Worm (Caenorhabditis elegans): ENCODE measurements around the gene nhr-228.
"Not testable (repeated sequence)": the region's sequence is repeated elsewhere in the genome, so short reads cannot be mapped to it uniquely, and the experiment has no call there.

Gene nhr-228

DNA sequence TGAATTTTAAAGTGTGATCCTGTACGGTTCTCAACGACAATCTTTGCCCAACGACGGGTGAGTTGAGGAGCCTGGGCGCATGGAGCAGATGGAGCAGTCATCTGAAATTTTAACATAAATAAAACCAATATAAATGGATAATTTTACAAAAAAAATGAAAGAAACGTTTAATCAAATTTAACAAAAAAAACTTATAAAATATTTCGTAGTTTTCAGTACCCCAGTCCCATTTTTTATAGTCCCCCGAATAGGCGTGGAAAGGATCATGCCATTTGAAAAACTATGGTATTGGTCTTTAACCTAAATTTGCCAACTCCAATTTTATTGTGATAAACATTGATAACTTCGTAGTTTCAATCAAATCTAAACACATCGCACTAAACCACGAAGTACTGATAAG is 43.5 kb downstream of the nhr-228 start, which contains the start of gene pud-3:
Gene pud-3 (minus strand): TSS at position 101 of the 400 bp plus-strand sequence.
- TF ChIP-seq ama-1 (optimal IDR thresholded peaks at IDR 0.05) (no peak), hmbx-1 (tag; optimal IDR thresholded peaks at IDR 0.05) (no peak), F13C5.2 (tag; optimal IDR thresholded peaks at IDR 0.05) (no peak), tra-4 (tag; optimal IDR thresholded peaks at IDR 0.05) (no peak), hnd-1 (tag; optimal IDR thresholded peaks at IDR 0.05) (no peak), hmg-4 (GFP tag; optimal IDR thresholded peaks at IDR 0.05) (no peak), pes-1 (GFP tag; IDR thresholded peaks at IDR 0.05) (no peak), scrt-1 (GFP tag; IDR thresholded peaks at IDR 0.05) (no peak), tbx-11 (GFP tag; IDR thresholded peaks at IDR 0.05) (no peak), tbx-37 (GFP tag; conservative IDR thresholded peaks at IDR 0.05) (no peak), ets-7 (tag; optimal IDR thresholded peaks at IDR 0.05) (no peak), B0310.2 (tag; optimal IDR thresholded peaks at IDR 0.05) (no peak), aly-1 (tag; optimal IDR thresholded peaks at IDR 0.05) (no peak)

DNA sequence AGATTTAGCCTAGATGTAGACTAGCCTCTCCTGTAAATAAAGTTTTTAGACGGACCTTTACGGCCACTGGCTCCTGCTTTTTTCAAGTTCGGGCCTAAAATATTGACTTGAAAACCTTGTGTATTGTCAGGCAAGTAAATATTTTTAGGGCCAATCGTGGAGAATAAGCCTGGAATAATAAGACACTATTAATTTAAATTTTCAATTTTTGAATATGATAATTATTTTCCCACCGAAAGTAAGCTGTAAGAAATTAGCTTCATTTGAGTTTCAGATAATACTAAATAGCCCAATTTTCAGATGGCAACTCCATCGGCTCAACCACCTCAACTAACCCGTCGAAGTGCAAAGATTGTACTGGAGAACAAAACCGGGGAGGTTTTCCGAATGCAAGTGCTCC is 44.8 kb downstream of the nhr-228 start, which contains the start of gene pud-4:
Gene pud-4 (plus strand): TSS at position 301 of the 400 bp plus-strand sequence.
- TF ChIP-seq ets-7 (tag; optimal IDR thresholded peaks at IDR 0.05) = no peak
- no peak for TF ChIP-seq ama-1 (optimal IDR thresholded peaks at IDR 0.05)
- TF ChIP-seq hmbx-1 (tag; optimal IDR thresholded peaks at IDR 0.05) = no peak
- no peak for TF ChIP-seq aly-1 (tag; optimal IDR thresholded peaks at IDR 0.05)
- TF ChIP-seq tra-4 (tag; optimal IDR thresholded peaks at IDR 0.05) = no peak
- no peak for TF ChIP-seq ceh-13 (GFP tag; optimal IDR thresholded peaks at IDR 0.05)
- TF ChIP-seq flt-1 (GFP tag; IDR thresholded peaks at IDR 0.05) = no peak
- no peak for TF ChIP-seq tbx-11 (GFP tag; IDR thresholded peaks at IDR 0.05)
- no peak for TF ChIP-seq ceh-36 (tag; optimal IDR thresholded peaks at IDR 0.05)
- no peak for TF ChIP-seq hmg-4 (GFP tag; optimal IDR thresholded peaks at IDR 0.05)
- TF ChIP-seq hnd-1 (tag; optimal IDR thresholded peaks at IDR 0.05) = no peak
- no peak for TF ChIP-seq sea-1 (GFP tag; conservative IDR thresholded peaks at IDR 0.05)
- TF ChIP-seq tbx-37 (GFP tag; conservative IDR thresholded peaks at IDR 0.05) = no peak
- TF ChIP-seq B0310.2 (tag; optimal IDR thresholded peaks at IDR 0.05) = no peak

DNA sequence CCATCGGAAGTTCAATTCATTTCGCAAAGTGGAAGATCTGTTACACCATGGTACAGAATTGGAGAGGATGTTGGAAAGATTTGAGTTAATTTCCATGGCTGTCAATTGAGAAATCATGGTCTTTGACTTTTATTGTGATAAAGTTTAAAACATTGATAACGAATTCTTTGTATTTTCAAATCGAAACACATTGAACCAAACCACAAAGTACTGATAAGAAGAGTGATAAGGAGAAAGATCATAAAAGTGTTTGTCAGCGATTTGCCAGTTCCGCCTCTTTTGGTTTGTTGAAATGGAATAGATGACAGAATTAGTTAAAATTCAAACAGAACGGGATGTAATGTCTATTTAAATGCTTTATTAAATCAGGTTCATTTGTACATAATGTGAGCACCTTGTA is 45.6 kb downstream of the nhr-228 start:
- TF ChIP-seq B0310.2 (tag; optimal IDR thresholded peaks at IDR 0.05) = no peak
- TF ChIP-seq tbx-37 (GFP tag; conservative IDR thresholded peaks at IDR 0.05) = no peak
- no peak for TF ChIP-seq tra-4 (tag; optimal IDR thresholded peaks at IDR 0.05)
- TF ChIP-seq aly-1 (tag; optimal IDR thresholded peaks at IDR 0.05) = no peak
- no peak for TF ChIP-seq pes-1 (GFP tag; IDR thresholded peaks at IDR 0.05)
- no peak for TF ChIP-seq ceh-36 (tag; optimal IDR thresholded peaks at IDR 0.05)
- no peak for TF ChIP-seq hnd-1 (tag; optimal IDR thresholded peaks at IDR 0.05)
- no peak for TF ChIP-seq hmbx-1 (tag; optimal IDR thresholded peaks at IDR 0.05)
- no peak for TF ChIP-seq hmg-4 (GFP tag; optimal IDR thresholded peaks at IDR 0.05)
- no peak for TF ChIP-seq scrt-1 (GFP tag; IDR thresholded peaks at IDR 0.05)
- TF ChIP-seq F13C5.2 (tag; optimal IDR thresholded peaks at IDR 0.05) = no peak
- no peak for TF ChIP-seq tbx-11 (GFP tag; IDR thresholded peaks at IDR 0.05)
- no peak for TF ChIP-seq sea-1 (GFP tag; conservative IDR thresholded peaks at IDR 0.05)
- no peak for TF ChIP-seq ceh-13 (GFP tag; optimal IDR thresholded peaks at IDR 0.05)
- no peak for TF ChIP-seq ets-7 (tag; optimal IDR thresholded peaks at IDR 0.05)
- TF ChIP-seq flt-1 (GFP tag; IDR thresholded peaks at IDR 0.05) = no peak

DNA sequence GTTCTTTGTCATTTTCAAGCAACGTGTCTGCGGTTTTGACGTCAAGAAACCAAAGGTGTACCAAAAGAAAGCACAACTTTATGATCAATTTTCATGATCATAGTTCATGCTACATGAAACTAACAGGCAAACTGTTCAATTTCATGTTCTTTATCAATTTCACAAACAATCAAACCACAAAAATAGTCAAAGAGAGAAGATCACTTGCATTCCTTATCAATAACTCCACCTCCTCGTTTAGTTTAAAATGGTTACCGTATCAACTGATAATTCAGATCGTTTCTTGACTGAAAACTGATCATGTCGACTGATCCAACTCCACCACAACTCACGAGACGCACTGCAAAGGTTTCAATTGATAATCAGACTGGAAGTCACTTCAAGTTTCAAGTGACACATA is 48.6 kb downstream of the nhr-228 start, which contains the start of gene pud-1.1:
Gene pud-1.1 (plus strand): TSS at position 301 of the 400 bp plus-strand sequence.
- not testable (repeated sequence) for TF ChIP-seq tra-4, hnd-1, ceh-36 (tag; optimal IDR thresholded peaks at IDR 0.05)

DNA sequence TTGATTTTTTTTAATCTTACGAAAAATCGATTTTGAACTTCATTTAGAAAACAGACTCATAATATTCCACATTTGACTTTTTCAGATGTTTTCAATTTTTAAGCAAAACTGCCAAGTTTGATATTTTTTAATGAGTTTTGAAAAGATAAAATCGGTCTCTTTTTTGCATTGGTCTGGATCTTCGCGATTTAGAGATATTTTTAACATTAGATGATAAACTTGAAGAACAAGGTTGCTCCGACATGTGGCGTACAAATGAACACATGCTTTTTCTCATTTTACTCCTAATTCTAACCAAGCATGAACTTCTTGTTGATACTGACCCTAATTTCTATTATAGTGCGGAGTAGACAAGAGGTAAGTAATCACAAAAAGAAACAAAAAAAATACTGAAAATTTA is 50.1 kb downstream of the nhr-228 start, which contains the start of gene irld-32:
Gene irld-32 (plus strand): TSS at position 301 of the 400 bp plus-strand sequence.
- TF ChIP-seq ets-7 (tag; optimal IDR thresholded peaks at IDR 0.05); F13C5.2 (tag; optimal IDR thresholded peaks at IDR 0.05); pes-1 (GFP tag; IDR thresholded peaks at IDR 0.05): not testable (repeated sequence)
